Worm (Caenorhabditis elegans): ENCODE measurements around the gene T19C3.5.

Gene T19C3.5

DNA sequence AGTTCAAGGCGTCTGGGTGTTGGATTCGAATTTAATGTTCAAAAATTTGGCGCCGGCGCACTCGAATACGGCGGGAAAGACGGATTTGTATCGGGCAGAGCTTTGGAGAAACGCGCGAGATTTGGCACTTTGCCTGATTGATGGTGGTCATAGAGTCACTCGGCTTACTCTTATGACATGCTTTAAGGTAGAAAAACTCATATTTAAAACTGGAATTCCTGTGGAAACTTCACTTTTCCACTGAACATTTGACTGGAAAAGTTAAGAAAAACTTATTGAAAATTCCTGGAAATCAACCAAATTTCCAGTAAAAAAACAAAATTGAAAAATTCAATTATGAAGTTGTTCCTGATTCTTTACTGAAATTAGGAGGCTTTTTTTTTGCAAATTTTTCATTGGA is 16.9 kb upstream of the T19C3.5 start:
- TF ChIP-seq ceh-19 (GFP tag; optimal IDR thresholded peaks at IDR 0.05) = no peak
- no peak for TF ChIP-seq ceh-6 (GFP tag; optimal IDR thresholded peaks at IDR 0.05)
- TF ChIP-seq hlh-8 (tag; optimal IDR thresholded peaks at IDR 0.05) = no peak
- no peak for TF ChIP-seq ceh-9 (tag; optimal IDR thresholded peaks at IDR 0.05)
- no peak for TF ChIP-seq sdc-2 (tag; optimal IDR thresholded peaks at IDR 0.05)
- no peak for TF ChIP-seq odd-2 (tag; optimal IDR thresholded peaks at IDR 0.05)
- no peak for TF ChIP-seq ceh-45 (GFP tag; IDR thresholded peaks at IDR 0.05)
- TF ChIP-seq npax-4 (tag; optimal IDR thresholded peaks at IDR 0.05) = no peak
- no peak for TF ChIP-seq eyg-1 (tag; optimal IDR thresholded peaks at IDR 0.05)
- TF ChIP-seq K02D7.2 (tag; optimal IDR thresholded peaks at IDR 0.05) = no peak
- no peak for TF ChIP-seq dmd-4 (tag; optimal IDR thresholded peaks at IDR 0.05; ENCODE audit: borderline replicate concordance)
- no peak for TF ChIP-seq F13H6.1 (tag; optimal IDR thresholded peaks at IDR 0.05)
- TF ChIP-seq elt-4 (tag; optimal IDR thresholded peaks at IDR 0.05) = no peak
- TF ChIP-seq hlh-15 (tag; optimal IDR thresholded peaks at IDR 0.05) = no peak
- no peak for TF ChIP-seq nfya-1 (tag; optimal IDR thresholded peaks at IDR 0.05)
- TF ChIP-seq unc-3 (GFP tag; conservative IDR thresholded peaks at IDR 0.05) = no peak
- TF ChIP-seq unc-3 (tag; optimal IDR thresholded peaks at IDR 0.05) = no peak
- TF ChIP-seq pros-1 (tag; optimal IDR thresholded peaks at IDR 0.05) = no peak

DNA sequence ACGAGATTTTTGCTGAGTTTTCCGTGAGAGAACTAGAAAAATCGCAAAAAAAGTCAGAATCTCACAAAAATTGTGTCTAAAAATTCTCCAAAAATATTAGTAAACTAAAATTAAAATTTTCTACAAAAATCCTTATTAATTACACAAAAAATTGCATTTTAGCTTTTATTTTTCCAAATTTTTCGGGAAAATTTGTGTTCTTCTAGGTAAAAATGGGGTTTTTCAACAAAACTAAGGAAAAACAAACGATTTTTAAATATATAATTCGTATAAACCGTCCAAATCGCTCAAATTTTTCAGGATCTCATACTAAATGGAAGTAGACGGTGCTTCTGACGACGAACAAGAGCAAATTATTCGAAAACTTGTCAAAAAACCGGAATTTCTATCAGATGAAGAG is 14.0 kb upstream of the T19C3.5 start, which contains the start of gene W06E11.1:
TSS of gene W06E11.1 (plus strand) at position 301 of the 400 bp plus-strand sequence.
- TF ChIP-seq ceh-6 (GFP tag; optimal IDR thresholded peaks at IDR 0.05) (no peak), hlh-8 (tag; optimal IDR thresholded peaks at IDR 0.05) (no peak), elt-4 (tag; optimal IDR thresholded peaks at IDR 0.05) (no peak), ceh-34 (tag; optimal IDR thresholded peaks at IDR 0.05) (no peak), K02D7.2 (tag; optimal IDR thresholded peaks at IDR 0.05) (no peak), tbx-7 (tag; optimal IDR thresholded peaks at IDR 0.05) (no peak), odd-2 (tag; optimal IDR thresholded peaks at IDR 0.05) (no peak), ceh-48 (tag; optimal IDR thresholded peaks at IDR 0.05) (no peak), pat-9 (tag; optimal IDR thresholded peaks at IDR 0.05) (no peak), npax-4 (tag; optimal IDR thresholded peaks at IDR 0.05) (no peak), nhr-11 (tag; optimal IDR thresholded peaks at IDR 0.05) (no peak), unc-3 (GFP tag; conservative IDR thresholded peaks at IDR 0.05) (no peak), unc-3 (tag; optimal IDR thresholded peaks at IDR 0.05) (no peak), pqm-1 (tag; optimal IDR thresholded peaks at IDR 0.05) (no peak), C08G9.2 (tag; optimal IDR thresholded peaks at IDR 0.05) (no peak), ceh-9 (tag; optimal IDR thresholded peaks at IDR 0.05) (no peak)

DNA sequence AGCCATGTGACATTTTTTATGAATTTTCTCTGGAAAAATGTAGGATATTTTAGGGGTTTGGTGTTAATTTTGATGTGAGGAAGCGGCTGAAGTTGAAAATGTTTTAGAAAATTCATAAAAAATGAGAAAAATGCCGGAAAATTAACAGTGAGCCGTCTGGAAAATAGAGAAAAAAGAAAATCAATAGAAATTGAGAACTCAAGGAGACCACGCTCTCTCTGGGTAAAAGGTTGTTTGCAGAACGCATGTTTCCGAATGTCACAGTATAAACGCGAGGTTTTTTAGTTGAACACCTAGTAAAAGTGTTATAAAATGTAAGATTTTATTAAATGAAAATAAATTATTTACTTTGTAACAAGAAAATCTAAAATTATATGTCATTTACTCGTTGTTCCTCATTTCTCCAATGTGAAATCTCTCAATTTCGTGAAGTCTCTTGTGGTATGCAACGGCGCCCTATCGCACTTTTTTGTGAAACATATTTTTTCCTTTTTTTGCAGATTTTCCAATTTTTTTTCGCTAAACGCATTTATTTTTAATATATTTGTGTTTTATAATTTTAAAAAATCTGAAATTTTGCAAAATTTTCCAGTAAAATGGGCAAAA is 12.6 kb upstream of the T19C3.5 start, which contains the start of the genes tag-266 and tag-267:
TSS of gene tag-266 (minus strand) at position 29 of the 606 bp plus-strand sequence.
TSS of gene tag-267 (plus strand) at position 593 of the 606 bp plus-strand sequence.
- TF ChIP-seq Y22D7AL.16 (tag; optimal IDR thresholded peaks at IDR 0.05) (peak; percentile 51), ceh-9 (tag; optimal IDR thresholded peaks at IDR 0.05) (no peak), nhr-232 (tag; optimal IDR thresholded peaks at IDR 0.05) (no peak), ceh-45 (GFP tag; IDR thresholded peaks at IDR 0.05) (no peak), ceh-30 (tag; optimal IDR thresholded peaks at IDR 0.05) (no peak), elt-2 (tag; optimal IDR thresholded peaks at IDR 0.05) (peak; percentile 94), eyg-1 (tag; optimal IDR thresholded peaks at IDR 0.05) (peak; percentile 61), nhr-11 (tag; optimal IDR thresholded peaks at IDR 0.05) (no peak), T23F11.4 (GFP tag; optimal IDR thresholded peaks at IDR 0.05) (peak; percentile 2), pha-4 (tag; optimal IDR thresholded peaks at IDR 0.05) (no peak), tbx-2 (tag; optimal IDR thresholded peaks at IDR 0.05) (peak; percentile 92), ceh-31 (tag; optimal IDR thresholded peaks at IDR 0.05) (peak; percentile 95), sdc-2 (tag; optimal IDR thresholded peaks at IDR 0.05) (peak; percentile 17), pag-3 (tag; optimal IDR thresholded peaks at IDR 0.05; ENCODE audit: borderline replicate concordance) (peak; percentile 22), lim-6 (tag; optimal IDR thresholded peaks at IDR 0.05) (peak; percentile 76), ceh-18 (tag; optimal IDR thresholded peaks at IDR 0.05) (peak; percentile 59), mec-3 (tag; optimal IDR thresholded peaks at IDR 0.05; ENCODE audit: borderline replicate concordance) (peak; percentile 25), syd-9 (tag; optimal IDR thresholded peaks at IDR 0.05) (no peak), pax-1 (tag; optimal IDR thresholded peaks at IDR 0.05) (no peak), ahr-1 (tag; optimal IDR thresholded peaks at IDR 0.05) (peak; percentile 94), pha-2 (tag; optimal IDR thresholded peaks at IDR 0.05) (peak; percentile 85), fax-1 (tag; optimal IDR thresholded peaks at IDR 0.05) (peak; percentile 93), hlh-30 (tag; optimal IDR thresholded peaks at IDR 0.05; ENCODE audit: insufficient read depth) (no peak), ceh-24 (tag; optimal IDR thresholded peaks at IDR 0.05) (peak; percentile 42), lin-11 (tag; optimal IDR thresholded peaks at IDR 0.05) (no peak), ceh-22 (tag; optimal IDR thresholded peaks at IDR 0.05) (no peak), pat-9 (tag; optimal IDR thresholded peaks at IDR 0.05) (no peak), ceh-19 (GFP tag; optimal IDR thresholded peaks at IDR 0.05) (peak; percentile 56), che-1 (tag; optimal IDR thresholded peaks at IDR 0.05) (peak; percentile 24), hlh-15 (tag; optimal IDR thresholded peaks at IDR 0.05) (peak; percentile 87), nfya-1 (tag; optimal IDR thresholded peaks at IDR 0.05) (peak; percentile 19), C08G9.2 (tag; optimal IDR thresholded peaks at IDR 0.05) (peak; percentile 84)
